Fruit fly (Drosophila melanogaster): ENCODE data around the gene CG3842.
A peak's percentile ranks its signal among the peaks of the same experiment; 100 is the strongest.

The CG3842 gene

dm6 chrX:6346926-6347367 lies 9.4 kb downstream of the CG3842 start, which contains the start of gene CG3847 (continued):
- TF ChIP-seq CG2129 (GFP tag; IDR thresholded peaks at IDR 0.05; ENCODE audit: partially characterized antibody) (peak; percentile 20; the same call in 1 of the 2 replicates), klu (GFP tag; IDR thresholded peaks at IDR 0.05) (no peak), Optix (GFP tag; IDR thresholded peaks at IDR 0.05) (no peak), gce (GFP tag; IDR thresholded peaks at IDR 0.05) (no peak), kah (GFP tag; optimal IDR thresholded peaks at IDR 0.05) (no peak), CG12769 (tag; optimal IDR thresholded peaks at IDR 0.05) (peak; percentile 45), gt (GFP tag; IDR thresholded peaks at IDR 0.05) (no peak), CkIIα-i1 (GFP tag; IDR thresholded peaks at IDR 0.05) (no peak), CG15514 (GFP tag; optimal IDR thresholded peaks at IDR 0.05) (peak; percentile 81), Mrtf (GFP tag; IDR thresholded peaks at IDR 0.05) (no peak), CG14710 (tag; optimal IDR thresholded peaks at IDR 0.05) (peak; percentile 92), MESR4 (GFP tag; optimal IDR thresholded peaks at IDR 0.05) (peak; percentile 95), org-1 (GFP tag; optimal IDR thresholded peaks at IDR 0.05) (no peak), BEAF-32 (GFP tag; optimal IDR thresholded peaks at IDR 0.05) (peak; percentile 71), Six4 (GFP tag; optimal IDR thresholded peaks at IDR 0.05) (no peak), sens (GFP tag) (peak; percentile 90), tio (GFP tag; optimal IDR thresholded peaks at IDR 0.05) (no peak), Chrac-16 (GFP tag; optimal IDR thresholded peaks at IDR 0.05) (no peak), Nf-YB (GFP tag; optimal IDR thresholded peaks at IDR 0.05) (no peak), CG8359 (GFP tag; optimal IDR thresholded peaks at IDR 0.05; ENCODE audit: borderline replicate concordance) (peak; percentile 84), vvl (GFP tag; IDR thresholded peaks at IDR 0.05) (peak; percentile 59), bab2 (GFP tag; optimal IDR thresholded peaks at IDR 0.05) (no peak), B-H2 (GFP tag; optimal IDR thresholded peaks at IDR 0.05) (peak; percentile 57), CG8290 (GFP tag; optimal IDR thresholded peaks at IDR 0.05) (peak; percentile 46), CG8290 (tag; optimal IDR thresholded peaks at IDR 0.05) (peak in 1 of 2 experiments; percentile 74), psq (GFP tag; optimal IDR thresholded peaks at IDR 0.05) (peak; percentile 31), CG17912 (GFP tag; optimal IDR thresholded peaks at IDR 0.05) (peak; percentile 26), Opbp (GFP tag; IDR thresholded peaks at IDR 0.05; ENCODE audit: partially characterized antibody) (peak; percentile 70), trem (tag; optimal IDR thresholded peaks at IDR 0.05) (peak; percentile 83), CG18599 (GFP tag; optimal IDR thresholded peaks at IDR 0.05) (peak; percentile 58), CG14050 (GFP tag; IDR thresholded peaks at IDR 0.05) (no peak), pros (GFP tag; optimal IDR thresholded peaks at IDR 0.05) (no peak), cas (GFP tag; IDR thresholded peaks at IDR 0.05) (no peak), CrebB (tag; optimal IDR thresholded peaks at IDR 0.05) (peak; percentile 15), CG1603 (tag; optimal IDR thresholded peaks at IDR 0.05) (peak; percentile 85), CG42726 (GFP tag; IDR thresholded peaks at IDR 0.05; ENCODE audit: partially characterized antibody) (peak; percentile 75), CG11247 (GFP tag; IDR thresholded peaks at IDR 0.05) (0 out of 2 replicates have a peak, but pooled peaks have one; percentile 12), CG7839 (tag; optimal IDR thresholded peaks at IDR 0.05) (peak; percentile 8), CG30431 (GFP tag; optimal IDR thresholded peaks at IDR 0.05) (no peak), CG12659 (GFP tag; optimal IDR thresholded peaks at IDR 0.05) (peak; percentile 94), chm (GFP tag; IDR thresholded peaks at IDR 0.05) (peak; percentile 64; the same call in 1 of the 2 replicates), pzg (GFP tag; optimal IDR thresholded peaks at IDR 0.05) (peak; percentile 99), HLH4C (GFP tag; IDR thresholded peaks at IDR 0.05; ENCODE audit: partially characterized antibody) (peak; percentile 48; the same call in 2 of the 3 replicates), tx (GFP tag; optimal IDR thresholded peaks at IDR 0.05) (no peak), CG7745 (tag; optimal IDR thresholded peaks at IDR 0.05) (no peak), ftz-f1 (GFP tag; optimal IDR thresholded peaks at IDR 0.05) (peak; percentile 82), cg (GFP tag; optimal IDR thresholded peaks at IDR 0.05) (no peak), slou (GFP tag; optimal IDR thresholded peaks at IDR 0.05) (peak; percentile 23), CG2889 (GFP tag; IDR thresholded peaks at IDR 0.05) (no peak), Oli (tag; optimal IDR thresholded peaks at IDR 0.05) (no peak), CG6654 (GFP tag; optimal IDR thresholded peaks at IDR 0.05) (no peak)

Measured in whole organism, embryonic.